Worm (Caenorhabditis elegans) whole organism, late embryonic: ENCODE data around the gene K11E4.6.
A peak's percentile ranks its signal among the peaks of the same experiment; 100 is the strongest.

ENCODE experiments used
- C08G9.2 ChIP-seq: sonication (generic microtip); optimal IDR thresholded peaks from 2 replicates; lab custom pipeline; 2016; ENCODE audit warnings: mild to moderate bottlenecking, missing genetic modification characterization, moderate library complexity, missing compliant biosample characterization
- C38D4.7 ChIP-seq: fragments of 200-800 bp; sonication (Bioruptor generic); optimal IDR thresholded peaks from 2 replicates; lab custom pipeline; 2018; ENCODE audit warnings: mild to moderate bottlenecking, missing genetic modification characterization, moderate library complexity, missing compliant biosample characterization
- F13H6.1 ChIP-seq: sonication (generic microtip); optimal IDR thresholded peaks from 2 replicates; lab custom pipeline; 2016; ENCODE audit warnings: missing genetic modification characterization, missing compliant biosample characterization
- K02D7.2 ChIP-seq: sonication (generic microtip); optimal IDR thresholded peaks from 2 replicates; lab custom pipeline; 2017; ENCODE audit warnings: mild to moderate bottlenecking, missing genetic modification characterization, missing compliant biosample characterization
- T23F11.4 ChIP-seq: fragments of 200-800 bp; sonication (Bioruptor generic); optimal IDR thresholded peaks from 2 replicates; lab custom pipeline; 2018; ENCODE audit warnings: mild to moderate bottlenecking, missing genetic modification characterization, missing compliant biosample characterization
- ahr-1 ChIP-seq: sonication (generic microtip); optimal IDR thresholded peaks from 2 replicates; lab custom pipeline; 2016; ENCODE audit warnings: missing genetic modification characterization, missing compliant biosample characterization
- ceh-14 ChIP-seq: sonication (generic microtip); optimal IDR thresholded peaks from 2 replicates; lab custom pipeline; 2016; ENCODE audit warnings: missing genotype, missing genetic modification characterization, missing compliant biosample characterization
- ceh-18 ChIP-seq: sonication (generic microtip); optimal IDR thresholded peaks from 2 replicates; lab custom pipeline; 2016; ENCODE audit warnings: missing genetic modification characterization, missing compliant biosample characterization
- ceh-19 ChIP-seq: fragments of 200-800 bp; sonication (Bioruptor generic); optimal IDR thresholded peaks from 2 replicates; lab custom pipeline; 2018; ENCODE audit warnings: mild to moderate bottlenecking, missing genetic modification characterization, missing compliant biosample characterization
- ceh-22 ChIP-seq: sonication (generic microtip); optimal IDR thresholded peaks from 2 replicates; lab custom pipeline; 2017; ENCODE audit warnings: missing biosample characterization, missing genetic modification characterization
- ceh-31 ChIP-seq: sonication (generic microtip); optimal IDR thresholded peaks from 2 replicates; lab custom pipeline; 2016; ENCODE audit warnings: missing genetic modification characterization, missing compliant biosample characterization
- ceh-45 ChIP-seq: fragments of 200-800 bp; sonication (Bioruptor generic); IDR thresholded peaks from 2 replicates; pipeline ENCODE4 v1.3.6; 2022; ENCODE audit warnings: missing genetic modification reagents, missing genetic modification characterization, missing compliant biosample characterization
- ceh-48 ChIP-seq: sonication (generic microtip); optimal IDR thresholded peaks from 2 replicates; lab custom pipeline; 2016; ENCODE audit warnings: missing genetic modification characterization, inconsistent platforms, missing compliant biosample characterization
- ceh-9 ChIP-seq: sonication (generic microtip); optimal IDR thresholded peaks from 2 replicates; lab custom pipeline; 2016; ENCODE audit warnings: mild to moderate bottlenecking, missing genetic modification characterization, inconsistent platforms, missing compliant biosample characterization
- che-1 ChIP-seq: sonication (generic microtip); optimal IDR thresholded peaks from 2 replicates; lab custom pipeline; 2016; ENCODE audit warnings: mild to moderate bottlenecking, missing genetic modification characterization, missing compliant biosample characterization
- dve-1 ChIP-seq: sonication (generic microtip); optimal IDR thresholded peaks from 2 replicates; lab custom pipeline; 2017; ENCODE audit warnings: antibody characterized with exemption, mild to moderate bottlenecking, missing genetic modification characterization, missing compliant biosample characterization
- elt-4 ChIP-seq: sonication (generic microtip); optimal IDR thresholded peaks from 2 replicates; lab custom pipeline; 2016; ENCODE audit warnings: missing genetic modification characterization, missing compliant biosample characterization
- ets-4 ChIP-seq: sonication (generic microtip); optimal IDR thresholded peaks from 2 replicates; lab custom pipeline; 2016; ENCODE audit warnings: missing genetic modification characterization, missing compliant biosample characterization
- eyg-1 ChIP-seq: sonication (generic microtip); optimal IDR thresholded peaks from 2 replicates; lab custom pipeline; 2016; ENCODE audit warnings: missing genotype, missing genetic modification characterization, missing compliant biosample characterization
- fax-1 ChIP-seq: sonication (generic microtip); optimal IDR thresholded peaks from 2 replicates; lab custom pipeline; 2016; ENCODE audit warnings: missing genotype, missing genetic modification characterization, missing compliant biosample characterization
- gmeb-2 ChIP-seq: sonication (generic microtip); optimal IDR thresholded peaks from 2 replicates; lab custom pipeline; 2016; ENCODE audit warnings: missing genetic modification characterization, inconsistent platforms, missing compliant biosample characterization
- hlh-15 ChIP-seq: sonication (generic microtip); optimal IDR thresholded peaks from 2 replicates; lab custom pipeline; 2016; ENCODE audit warnings: missing genetic modification characterization, missing compliant biosample characterization
- hlh-30 ChIP-seq: sonication (generic microtip); optimal IDR thresholded peaks from 2 replicates; lab custom pipeline; 2017; ENCODE audit warnings: antibody characterized with exemption, missing genetic modification characterization, missing compliant biosample characterization; ENCODE audit not compliant: insufficient read depth
- hlh-6 ChIP-seq: sonication (generic microtip); optimal IDR thresholded peaks from 2 replicates; lab custom pipeline; 2016; ENCODE audit warnings: missing genotype, missing genetic modification characterization, missing compliant biosample characterization
- hlh-8 ChIP-seq: sonication (generic microtip); optimal IDR thresholded peaks from 2 replicates; lab custom pipeline; 2016; ENCODE audit warnings: missing genotype, missing genetic modification characterization, missing compliant biosample characterization
- lin-11 ChIP-seq: fragments of 200-800 bp; sonication (Bioruptor generic); optimal IDR thresholded peaks from 2 replicates; lab custom pipeline; 2018; ENCODE audit warnings: mild to moderate bottlenecking, missing genetic modification characterization, missing compliant biosample characterization
- madf-2 ChIP-seq: sonication (generic microtip); optimal IDR thresholded peaks from 2 replicates; lab custom pipeline; 2017; ENCODE audit warnings: missing genetic modification characterization, missing compliant biosample characterization
- mec-3 ChIP-seq: sonication (generic microtip); optimal IDR thresholded peaks from 2 replicates; lab custom pipeline; 2016; ENCODE audit warnings: borderline replicate concordance, missing genetic modification characterization, missing compliant biosample characterization
- nhr-232 ChIP-seq: sonication (generic microtip); optimal IDR thresholded peaks from 2 replicates; lab custom pipeline; 2016; ENCODE audit warnings: missing genetic modification characterization, missing compliant biosample characterization
- pag-3 ChIP-seq: sonication (generic microtip); optimal IDR thresholded peaks from 2 replicates; lab custom pipeline; 2016; ENCODE audit warnings: missing compliant biosample characterization, missing genetic modification characterization, borderline replicate concordance
- pat-9 ChIP-seq: fragments of 200-800 bp; sonication (Bioruptor generic); optimal IDR thresholded peaks from 2 replicates; lab custom pipeline; 2018; ENCODE audit warnings: mild to moderate bottlenecking, missing genetic modification characterization, moderate library complexity, missing compliant biosample characterization
- pha-2 ChIP-seq: sonication (generic microtip); optimal IDR thresholded peaks from 2 replicates; lab custom pipeline; 2017; ENCODE audit warnings: mild to moderate bottlenecking, missing genetic modification characterization, missing compliant biosample characterization
- pha-4 ChIP-seq: fragments of 150-350 bp; optimal IDR thresholded peaks from 2 replicates; lab custom pipeline; 2018; ENCODE audit warnings: missing biosample characterization, missing genetic modification reagents, missing genetic modification characterization
- pqm-1 ChIP-seq: sonication (generic microtip); optimal IDR thresholded peaks from 2 replicates; lab custom pipeline; 2016; ENCODE audit warnings: missing genetic modification characterization, missing compliant biosample characterization
- ref-2 ChIP-seq: sonication (generic microtip); optimal IDR thresholded peaks from 2 replicates; lab custom pipeline; 2016; ENCODE audit warnings: missing genetic modification characterization, missing compliant biosample characterization
- rnt-1 ChIP-seq: sonication (generic microtip); optimal IDR thresholded peaks from 2 replicates; lab custom pipeline; 2016; ENCODE audit warnings: missing genetic modification characterization, missing compliant biosample characterization
- sox-2 ChIP-seq: fragments of 200-800 bp; sonication (Bioruptor generic); IDR thresholded peaks from 2 replicates; pipeline ENCODE4 v1.3.6; 2022; ENCODE audit warnings: missing genetic modification reagents, missing genetic modification characterization, missing compliant biosample characterization
- syd-9 ChIP-seq: sonication (generic microtip); optimal IDR thresholded peaks from 2 replicates; lab custom pipeline; 2016; ENCODE audit warnings: mild to moderate bottlenecking, missing genetic modification characterization, moderate library complexity, missing compliant biosample characterization
- unc-3 ChIP-seq, 2 experiments: fragments of 200-800 bp in 1 of 2; sonication (Bioruptor generic) in 1 of 2; sonication (generic microtip) in 1 of 2; conservative IDR thresholded peaks in 1 of 2; optimal IDR thresholded peaks in 1 of 2; 2 replicates each; pipeline versions ENCODE4 v1.3.6 to Lab custom; 2016 to 2022; ENCODE audit warnings: missing compliant biosample characterization in 2 of 2, missing genetic modification characterization in 2 of 2, missing genetic modification reagents in 1 of 2
- unc-42 ChIP-seq: sonication (generic microtip); optimal IDR thresholded peaks from 2 replicates; lab custom pipeline; 2016; ENCODE audit warnings: missing genotype, missing genetic modification characterization, missing compliant biosample characterization
- unc-86 ChIP-seq: sonication (generic microtip); optimal IDR thresholded peaks from 2 replicates; lab custom pipeline; 2016; ENCODE audit warnings: missing genetic modification characterization, missing compliant biosample characterization
- ztf-16 ChIP-seq: sonication (generic microtip); optimal IDR thresholded peaks from 2 replicates; lab custom pipeline; 2017; ENCODE audit warnings: missing genetic modification characterization, missing compliant biosample characterization

Gene K11E4.6

ce11 chrX:13700642-13701233 lies 23.7 kb upstream of the K11E4.6 start (continued):
- TF ChIP-seq ceh-31 (tag; lab: Kevin White, UChicago) (peak; percentile 98), madf-2 (tag; lab: Kevin White, UChicago) (peak; percentile 79), ceh-9 (no peak), T23F11.4 (GFP tag; lab: Kevin White, UChicago) (peak; percentile 24), pqm-1 (peak; percentile 90), ets-4 (peak; percentile 71), ceh-18 (peak; percentile 100), C38D4.7 (GFP tag; lab: Kevin White, UChicago) (no peak), pha-2 (tag; lab: Kevin White, UChicago) (no peak), F13H6.1 (peak; percentile 89), fax-1 (tag; lab: Kevin White, UChicago) (peak; percentile 12), syd-9 (peak; percentile 81), pat-9 (tag; lab: Kevin White, UChicago) (peak; percentile 36), unc-86 (tag; lab: Kevin White, UChicago) (peak; percentile 81), ceh-22 (tag; lab: Kevin White, UChicago) (peak; percentile 90), che-1 (no peak), gmeb-2 (tag; lab: Kevin White, UChicago) (peak; percentile 40), nhr-232 (tag; lab: Kevin White, UChicago) (no peak), sox-2 (GFP tag; lab: Robert Waterston, UW) (peak; percentile 71), pag-3 (tag; lab: Kevin White, UChicago) (no peak), ztf-16 (tag; lab: Kevin White, UChicago) (peak; percentile 90), ceh-45 (0 out of 2 replicates have a peak, but pooled peaks have one; percentile 34), pha-4 (tag; lab: Kevin White, UChicago) (no peak), mec-3 (tag; lab: Kevin White, UChicago) (no peak), rnt-1 (tag; lab: Kevin White, UChicago) (peak; percentile 97), ceh-14 (tag; lab: Kevin White, UChicago) (peak; percentile 87)

ce11 chrX:13702923-13703322 lies 21.5 kb upstream of the K11E4.6 start:
- TF ChIP-seq unc-42 (tag; lab: Kevin White, UChicago) (peak; percentile 50), ceh-31 (tag; lab: Kevin White, UChicago) (no peak)

ce11 chrX:13706607-13707006 lies 17.9 kb upstream of the K11E4.6 start, which contains the start of gene K02D3.1:
Gene K02D3.1, plus strand, starts transcription at chrX:13706907.
- no peak for TF ChIP-seq unc-3 (GFP tag; conservative IDR thresholded peaks at IDR 0.05; lab: Robert Waterston, UW)
- TF ChIP-seq unc-3 (tag; optimal IDR thresholded peaks at IDR 0.05; lab: Kevin White, UChicago), result no peak
- TF ChIP-seq hlh-30, result no peak
- no peak for TF ChIP-seq ceh-19
- no peak for TF ChIP-seq elt-4 (tag; lab: Kevin White, UChicago)
- TF ChIP-seq pha-2 (tag; lab: Kevin White, UChicago), result no peak
- no peak for TF ChIP-seq sox-2 (GFP tag; lab: Robert Waterston, UW)

DNA sequence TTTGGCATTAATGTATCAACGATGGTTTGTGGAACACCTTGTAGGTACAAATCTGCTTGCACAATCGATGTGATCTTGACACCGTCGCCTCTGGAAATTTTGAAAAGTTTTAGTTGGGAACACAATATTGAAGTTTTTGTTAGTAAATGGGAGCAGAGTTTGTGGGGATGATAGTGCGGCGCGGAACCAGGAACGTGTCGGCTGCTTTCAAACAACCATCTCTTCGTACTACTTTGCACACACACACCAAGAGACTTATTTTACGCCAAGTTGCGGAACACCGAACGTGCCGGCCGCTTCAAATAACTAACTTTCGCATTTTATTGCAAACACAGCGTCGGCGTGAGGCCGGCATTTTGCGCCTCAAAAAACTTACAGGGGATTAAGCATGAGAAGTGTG lies 15.4 kb upstream of the K11E4.6 start:
- TF ChIP-seq eyg-1 (tag; lab: Kevin White, UChicago), result no peak
- no peak for TF ChIP-seq lin-11 (tag; lab: Kevin White, UChicago)
- TF ChIP-seq K02D7.2 (tag; lab: Kevin White, UChicago), result no peak
- no peak for TF ChIP-seq C08G9.2 (tag; lab: Kevin White, UChicago)
- TF ChIP-seq F13H6.1, result no peak
- no peak for TF ChIP-seq ceh-22 (tag; lab: Kevin White, UChicago)
- TF ChIP-seq hlh-6 (tag; lab: Kevin White, UChicago), result no peak
- no peak for TF ChIP-seq ztf-16 (tag; lab: Kevin White, UChicago)
- no peak for TF ChIP-seq hlh-8 (tag; lab: Kevin White, UChicago)
- TF ChIP-seq pha-4 (tag; lab: Kevin White, UChicago), result no peak
- no peak for TF ChIP-seq fax-1 (tag; lab: Kevin White, UChicago)
- TF ChIP-seq ceh-48 (tag; lab: Kevin White, UChicago), result no peak
- no peak for TF ChIP-seq ceh-45
- no peak for TF ChIP-seq unc-86 (tag; lab: Kevin White, UChicago)
- no peak for TF ChIP-seq hlh-15 (tag; lab: Kevin White, UChicago)
- no peak for TF ChIP-seq ahr-1
- no peak for TF ChIP-seq ceh-18
- TF ChIP-seq ref-2 (tag; lab: Kevin White, UChicago), result no peak
- TF ChIP-seq mec-3 (tag; lab: Kevin White, UChicago), result no peak
- TF ChIP-seq dve-1, result no peak
- TF ChIP-seq, all 69 proteins: peak for 0
